Worm (Caenorhabditis elegans): ENCODE data around the gene H10D18.1.

Gene H10D18.1

ce11 chrV:3855916-3856315 lies 40.9 kb downstream of the H10D18.1 start:
- TF ChIP-seq zag-1 (tag; optimal IDR thresholded peaks at IDR 0.05) (no peak), sma-9 (GFP tag; optimal IDR thresholded peaks at IDR 0.05) (peak; percentile 66), sma-9 (tag; optimal IDR thresholded peaks at IDR 0.05) (no peak), nhr-21 (tag; optimal IDR thresholded peaks at IDR 0.05) (peak; percentile 65)

- no peak for TF ChIP-seq mdl-1 (tag; optimal IDR thresholded peaks at IDR 0.05)
- no peak for TF ChIP-seq F13H6.1 (tag; optimal IDR thresholded peaks at IDR 0.05)
- TF ChIP-seq R02D3.7 (tag; optimal IDR thresholded peaks at IDR 0.05): no peak
- no peak for TF ChIP-seq fos-1 (tag; optimal IDR thresholded peaks at IDR 0.05)
- TF ChIP-seq peb-1 (tag; optimal IDR thresholded peaks at IDR 0.05): no peak
Observed at ce11 chrV:3857778-3858177, 42.8 kb downstream of the H10D18.1 start, which contains the start of gene nhr-188. Gene nhr-188 (minus strand): TSS chrV:3857861.

- TF ChIP-seq F13H6.1 (tag; optimal IDR thresholded peaks at IDR 0.05) (no peak), zag-1 (tag; optimal IDR thresholded peaks at IDR 0.05) (no peak), fos-1 (tag; optimal IDR thresholded peaks at IDR 0.05) (no peak), ZK546.5 (tag; optimal IDR thresholded peaks at IDR 0.05) (no peak), ztf-11 (tag; optimal IDR thresholded peaks at IDR 0.05) (no peak), nhr-11 (tag; optimal IDR thresholded peaks at IDR 0.05) (no peak), snpc-4 (tag; optimal IDR thresholded peaks at IDR 0.05) (no peak), gmeb-1 (tag; optimal IDR thresholded peaks at IDR 0.05) (no peak), ztf-4 (tag; optimal IDR thresholded peaks at IDR 0.05) (no peak), Y55F3AM.14 (GFP tag; optimal IDR thresholded peaks at IDR 0.05) (no peak), dmd-4 (tag; optimal IDR thresholded peaks at IDR 0.05) (no peak), sma-9 (GFP tag; optimal IDR thresholded peaks at IDR 0.05) (no peak), sma-9 (tag; optimal IDR thresholded peaks at IDR 0.05) (no peak), nhr-10 (tag; optimal IDR thresholded peaks at IDR 0.05) (no peak), lin-39 (tag; optimal IDR thresholded peaks at IDR 0.05) (no peak), unc-62 (GFP tag; optimal IDR thresholded peaks at IDR 0.05) (no peak), mdl-1 (tag; optimal IDR thresholded peaks at IDR 0.05) (no peak), nhr-77 (tag; optimal IDR thresholded peaks at IDR 0.05) (no peak), ceh-82 (tag; optimal IDR thresholded peaks at IDR 0.05) (no peak), sem-4 (tag; optimal IDR thresholded peaks at IDR 0.05) (no peak)
Observed at ce11 chrV:3860123-3860522, 45.1 kb downstream of the H10D18.1 start, which contains the start of gene nhr-189. Gene nhr-189 (minus strand): TSS chrV:3860243.

- TF ChIP-seq elt-1 (tag; optimal IDR thresholded peaks at IDR 0.05): no peak
- no peak for TF ChIP-seq unc-62 (GFP tag; optimal IDR thresholded peaks at IDR 0.05)
- TF ChIP-seq Y55F3AM.14 (GFP tag; optimal IDR thresholded peaks at IDR 0.05): no peak
- no peak for TF ChIP-seq aly-2 (tag; optimal IDR thresholded peaks at IDR 0.05)
- no peak for TF ChIP-seq ZK546.5 (tag; optimal IDR thresholded peaks at IDR 0.05)
- TF ChIP-seq unc-39 (tag; optimal IDR thresholded peaks at IDR 0.05): no peak
Observed at ce11 chrV:3862851-3863250, 47.8 kb downstream of the H10D18.1 start, which contains the start of gene nhr-187. Gene nhr-187 (minus strand): TSS chrV:3862951.

ce11 chrV:3865273-3865672 lies 50.3 kb downstream of the H10D18.1 start:
- TF ChIP-seq snpc-4 (tag; optimal IDR thresholded peaks at IDR 0.05) (no peak), zag-1 (tag; optimal IDR thresholded peaks at IDR 0.05) (no peak), elt-1 (tag; optimal IDR thresholded peaks at IDR 0.05) (peak; percentile 38), aly-2 (tag; optimal IDR thresholded peaks at IDR 0.05) (no peak), nhr-10 (tag; optimal IDR thresholded peaks at IDR 0.05) (no peak), lin-13 (GFP tag; optimal IDR thresholded peaks at IDR 0.05) (no peak), R02D3.7 (tag; optimal IDR thresholded peaks at IDR 0.05) (no peak), nhr-25 (tag; optimal IDR thresholded peaks at IDR 0.05) (no peak), F13H6.1 (tag; optimal IDR thresholded peaks at IDR 0.05) (no peak)

All from whole organism, L2 larva.